Fruit fly (Drosophila melanogaster) whole organism, embryonic: Measurements from ENCODE around the gene Jhbp11.

Experiments used
- Ada2b ChIP-seq: fragments of 200-800 bp; sonication (Bioruptor generic); IDR thresholded peaks from 2 replicates; pipeline ENCODE4 v1.3.6; 2022; ENCODE audit warnings: missing biosample characterization, missing genetic modification characterization
- Adf1 ChIP-seq: fragments of 200-800 bp; sonication (Bioruptor generic); IDR thresholded peaks from 2 replicates; pipeline ENCODE4 v1.3.6; 2022; ENCODE audit warnings: missing biosample characterization, missing genetic modification characterization
- CG10147 ChIP-seq: fragments of 200-800 bp; sonication (Bioruptor generic); optimal IDR thresholded peaks from 2 replicates; lab custom pipeline; 2019; ENCODE audit warnings: missing biosample characterization, mild to moderate bottlenecking, missing genetic modification characterization, moderate library complexity
- CG10366 ChIP-seq: fragments of 200-800 bp; sonication (Bioruptor generic); IDR thresholded peaks from 2 replicates; pipeline ENCODE4 v1.3.6; 2022; ENCODE audit warnings: missing biosample characterization, missing genetic modification characterization
- CG10462 ChIP-seq: fragments of 200-800 bp; sonication (Bioruptor generic); optimal IDR thresholded peaks from 2 replicates; lab custom pipeline; 2016; ENCODE audit warnings: missing biosample characterization, missing genetic modification characterization
- CG11085 ChIP-seq: fragments of 200-800 bp; sonication (Bioruptor generic); IDR thresholded peaks from 2 replicates; pipeline ENCODE4 v1.3.6; 2022; ENCODE audit warnings: missing biosample characterization, missing genetic modification characterization
- CG12071 ChIP-seq: fragments of 200-800 bp; sonication (Bioruptor generic); optimal IDR thresholded peaks from 3 replicates; lab custom pipeline; 2018; ENCODE audit warnings: missing biosample characterization, mild to moderate bottlenecking, missing genetic modification characterization
- CG13287 ChIP-seq: fragments of 200-800 bp; sonication (Bioruptor generic); IDR thresholded peaks from 2 replicates; pipeline ENCODE4 v1.3.6; 2022; ENCODE audit warnings: missing biosample characterization, missing genetic modification characterization; ENCODE audit not compliant: partially characterized antibody
- CG14441 ChIP-seq: fragments of 200-800 bp; sonication (Bioruptor generic); IDR thresholded peaks from 2 replicates; pipeline ENCODE4 v1.3.6; 2022; ENCODE audit warnings: missing biosample characterization, missing genetic modification characterization
- CG16813 ChIP-seq: fragments of 200-800 bp; sonication (Bioruptor generic); IDR thresholded peaks from 3 replicates; pipeline ENCODE4 v1.3.6; 2022; ENCODE audit warnings: missing biosample characterization, missing genetic modification characterization; ENCODE audit not compliant: partially characterized antibody
- CG17385 ChIP-seq: fragments of 200-800 bp; sonication (Bioruptor generic); optimal IDR thresholded peaks from 3 replicates; lab custom pipeline; 2018; ENCODE audit warnings: missing biosample characterization, mild to moderate bottlenecking, missing genetic modification characterization
- CG17802 ChIP-seq: fragments of 200-800 bp; sonication (Bioruptor generic); optimal IDR thresholded peaks from 2 replicates; lab custom pipeline; 2018; ENCODE audit warnings: missing biosample characterization, mild to moderate bottlenecking, missing genetic modification characterization, moderate library complexity
- CG18262 ChIP-seq: fragments of 200-800 bp; optimal IDR thresholded peaks from 3 replicates; lab custom pipeline; 2019; ENCODE audit warnings: missing biosample characterization, mild to moderate bottlenecking, missing genetic modification characterization, moderate library complexity
- CG18764 ChIP-seq: fragments of 200-800 bp; sonication (Bioruptor generic); optimal IDR thresholded peaks from 3 replicates; lab custom pipeline; 2016; ENCODE audit warnings: missing biosample characterization, missing genetic modification characterization
- CG6175 ChIP-seq: fragments of 200-800 bp; sonication (Bioruptor generic); IDR thresholded peaks from 3 replicates; pipeline ENCODE4 v1.3.6; 2022; ENCODE audit warnings: missing biosample characterization, missing genetic modification characterization
- CG6765 ChIP-seq: fragments of 200-800 bp; sonication (Bioruptor generic); optimal IDR thresholded peaks from 3 replicates; lab custom pipeline; 2017; ENCODE audit warnings: missing biosample characterization, mild to moderate bottlenecking, missing genetic modification characterization
- CG8281 ChIP-seq: fragments of 200-800 bp; sonication (Bioruptor generic); optimal IDR thresholded peaks from 2 replicates; lab custom pipeline; 2018; ENCODE audit warnings: missing biosample characterization, mild to moderate bottlenecking, missing genetic modification characterization, moderate library complexity
- CG8944 ChIP-seq: fragments of 200-800 bp; sonication (Bioruptor generic); optimal IDR thresholded peaks from 3 replicates; lab custom pipeline; 2016; ENCODE audit warnings: missing biosample characterization, missing genetic modification characterization
- CG9932 ChIP-seq: fragments of 200-800 bp; sonication (Bioruptor generic); IDR thresholded peaks from 2 replicates; pipeline ENCODE4 v1.3.6; 2022; ENCODE audit warnings: missing biosample characterization, missing genetic modification characterization
- D19A ChIP-seq: fragments of 200-800 bp; optimal IDR thresholded peaks from 3 replicates; lab custom pipeline; 2019; ENCODE audit warnings: missing biosample characterization, mild to moderate bottlenecking, missing genetic modification characterization, moderate library complexity
- Doc2 ChIP-seq: fragments of 200-800 bp; sonication (Bioruptor generic); IDR thresholded peaks from 2 replicates; pipeline ENCODE4 v1.3.6; 2022; ENCODE audit warnings: missing biosample characterization, missing genetic modification characterization
- Dp ChIP-seq: fragments of 200-800 bp; sonication (Bioruptor generic); optimal IDR thresholded peaks from 2 replicates; lab custom pipeline; 2018; ENCODE audit warnings: missing biosample characterization, mild to moderate bottlenecking, missing genetic modification characterization, moderate library complexity
- Elba2 ChIP-seq: fragments of 200-800 bp; sonication (Bioruptor generic); optimal IDR thresholded peaks from 3 replicates; lab custom pipeline; 2016; ENCODE audit warnings: missing biosample characterization, missing genetic modification characterization
- Gsc ChIP-seq: fragments of 200-800 bp; sonication (Bioruptor generic); IDR thresholded peaks from 2 replicates; pipeline ENCODE4 v1.3.6; 2022; ENCODE audit warnings: missing biosample characterization, missing genetic modification characterization
- H15 ChIP-seq: fragments of 200-800 bp; sonication (Bioruptor generic); IDR thresholded peaks from 3 replicates; pipeline ENCODE4 v1.3.6; 2022; ENCODE audit warnings: missing biosample characterization, missing genetic modification characterization
- Neu2 ChIP-seq: fragments of 200-800 bp; sonication (Bioruptor generic); optimal IDR thresholded peaks from 3 replicates; lab custom pipeline; 2016; ENCODE audit warnings: missing biosample characterization, missing genetic modification characterization, borderline replicate concordance
- NfI ChIP-seq: fragments of 200-800 bp; sonication (Bioruptor generic); optimal IDR thresholded peaks from 3 replicates; lab custom pipeline; 2018; ENCODE audit warnings: missing biosample characterization, mild to moderate bottlenecking, missing genetic modification characterization, moderate library complexity
- Ravus ChIP-seq: fragments of 200-800 bp; sonication (Bioruptor generic); IDR thresholded peaks from 2 replicates; pipeline ENCODE4 v1.3.6; 2022; ENCODE audit warnings: missing biosample characterization, missing genetic modification characterization
- Sox102F ChIP-seq: fragments of 200-800 bp; sonication (Bioruptor generic); optimal IDR thresholded peaks from 2 replicates; lab custom pipeline; 2018; ENCODE audit warnings: missing biosample characterization, mild to moderate bottlenecking, missing genetic modification characterization, moderate library complexity
- Ssrp ChIP-seq: fragments of 200-800 bp; sonication (Bioruptor generic); optimal IDR thresholded peaks from 2 replicates; lab custom pipeline; 2018; ENCODE audit warnings: missing biosample characterization, mild to moderate bottlenecking, missing genetic modification characterization, moderate library complexity
- YL-1 ChIP-seq: fragments of 200-800 bp; sonication (Bioruptor generic); optimal IDR thresholded peaks from 3 replicates; lab custom pipeline; 2017; ENCODE audit warnings: missing biosample characterization, mild to moderate bottlenecking, missing genetic modification characterization
- ase ChIP-seq: fragments of 200-800 bp; sonication (Bioruptor generic); IDR thresholded peaks from 3 replicates; pipeline ENCODE4 v1.3.6; 2022; ENCODE audit warnings: missing biosample characterization, missing genetic modification characterization
- bbx ChIP-seq: fragments of 200-800 bp; sonication (Bioruptor generic); IDR thresholded peaks from 2 replicates; pipeline ENCODE4 v1.3.6; 2022; ENCODE audit warnings: missing biosample characterization, missing genetic modification characterization; ENCODE audit not compliant: partially characterized antibody
- cas ChIP-seq: fragments of 200-800 bp; sonication (Bioruptor generic); IDR thresholded peaks from 2 replicates; pipeline ENCODE4 v1.3.6; 2022; ENCODE audit warnings: missing biosample characterization, missing genetic modification characterization
- chinmo ChIP-seq: fragments of 200-800 bp; sonication (Bioruptor generic); IDR thresholded peaks from 4 replicates; pipeline ENCODE4 v1.3.6; 2022; ENCODE audit warnings: missing biosample characterization, missing genetic modification characterization; ENCODE audit not compliant: partially characterized antibody
- dan ChIP-seq: fragments of 200-800 bp; sonication (Bioruptor generic); IDR thresholded peaks from 2 replicates; pipeline ENCODE4 v1.3.6; 2022; ENCODE audit warnings: missing biosample characterization, missing genetic modification characterization
- gem ChIP-seq: fragments of 200-800 bp; sonication (Bioruptor generic); optimal IDR thresholded peaks from 2 replicates; lab custom pipeline; 2019; ENCODE audit warnings: missing biosample characterization, mild to moderate bottlenecking, missing genetic modification characterization, moderate library complexity
- hkb ChIP-seq, 2 experiments: fragments of 200-800 bp in 1 of 2; fragments of >200 bp in 1 of 2; sonication (Bioruptor generic) in 1 of 2; IDR thresholded peaks in 1 of 2; optimal IDR thresholded peaks in 1 of 2; 2 replicates each; pipeline versions ENCODE4 v1.3.6 to Lab custom; 2017 to 2022; ENCODE audit warnings: missing biosample characterization in 1 of 2, missing genetic modification characterization in 1 of 2
- jumu ChIP-seq: fragments of 200-800 bp; sonication (Bioruptor generic); optimal IDR thresholded peaks from 3 replicates; lab custom pipeline; 2016; ENCODE audit warnings: missing biosample characterization, missing genetic modification characterization
- lab ChIP-seq: fragments of 200-800 bp; sonication (Bioruptor generic); optimal IDR thresholded peaks from 3 replicates; lab custom pipeline; 2017; ENCODE audit warnings: missing biosample characterization, missing genetic modification characterization, mild to moderate bottlenecking, moderate library complexity, missing genetic modification reagents
- psq ChIP-seq: fragments of 200-800 bp; sonication (Bioruptor generic); optimal IDR thresholded peaks from 2 replicates; lab custom pipeline; 2017; ENCODE audit warnings: missing biosample characterization, missing genetic modification characterization
- row ChIP-seq: fragments of 200-800 bp; sonication (Bioruptor generic); IDR thresholded peaks from 3 replicates; pipeline ENCODE4 v1.3.6; 2022; ENCODE audit warnings: missing biosample characterization, missing genetic modification characterization
- seq ChIP-seq: fragments of 200-800 bp; sonication (Bioruptor generic); IDR thresholded peaks from 2 replicates; pipeline ENCODE4 v1.3.6; 2022; ENCODE audit warnings: missing biosample characterization, missing genetic modification characterization
- shn ChIP-seq: fragments of 200-800 bp; sonication (Bioruptor generic); optimal IDR thresholded peaks from 3 replicates; lab custom pipeline; 2016; ENCODE audit warnings: missing biosample characterization, missing genetic modification characterization
- slbo ChIP-seq: fragments of 200-800 bp; sonication (Bioruptor generic); IDR thresholded peaks from 2 replicates; pipeline ENCODE4 v1.3.6; 2022; ENCODE audit warnings: missing biosample characterization, missing genetic modification characterization
- ttk ChIP-seq: fragments of 200-800 bp; sonication (Bioruptor generic); IDR thresholded peaks from 2 replicates; pipeline ENCODE4 v2.1.2; 2022; ENCODE audit warnings: missing biosample characterization, missing genetic modification characterization
- vnd ChIP-seq: fragments of 200-800 bp; sonication (Bioruptor generic); IDR thresholded peaks from 3 replicates; pipeline ENCODE4 v1.3.6; 2022; ENCODE audit warnings: missing biosample characterization, missing genetic modification characterization; ENCODE audit not compliant: partially characterized antibody
- vvl ChIP-seq: fragments of 200-800 bp; sonication (Bioruptor generic); IDR thresholded peaks from 2 replicates; pipeline ENCODE4 v1.3.6; 2022; ENCODE audit warnings: missing biosample characterization, missing genetic modification characterization
- zen ChIP-seq: fragments of 200-800 bp; sonication (Bioruptor generic); optimal IDR thresholded peaks from 3 replicates; lab custom pipeline; 2018; ENCODE audit warnings: missing biosample characterization, mild to moderate bottlenecking, missing genetic modification characterization, moderate library complexity

Gene Jhbp11

DNA sequence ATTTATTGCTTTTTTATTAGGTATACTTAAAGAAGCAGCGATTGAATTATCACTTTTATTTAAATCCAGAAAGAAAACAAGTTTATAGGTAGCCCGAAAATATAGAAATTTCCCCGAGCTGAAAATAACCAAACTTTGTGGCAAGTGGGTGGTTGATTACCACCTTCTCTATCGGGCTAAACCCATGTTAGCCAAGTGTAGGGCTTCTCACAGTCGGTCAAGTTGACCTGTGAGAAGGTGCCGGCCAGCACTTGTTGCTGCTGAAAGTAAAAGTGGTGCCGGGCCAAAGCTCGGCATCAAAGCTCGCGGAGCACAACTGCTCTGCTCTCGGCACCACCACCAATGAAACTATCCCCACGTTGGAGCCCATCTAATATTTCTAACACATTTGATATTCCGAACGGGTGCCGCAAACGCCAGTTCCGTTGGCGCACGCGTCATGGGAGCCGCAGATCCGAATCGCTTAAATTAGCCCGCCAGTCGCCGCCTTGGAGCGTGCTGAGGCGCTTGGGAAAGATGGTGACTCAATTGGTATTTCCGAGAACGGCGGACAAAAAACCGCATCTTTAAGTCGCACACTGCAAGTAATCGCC is 30.0 kb upstream of the Jhbp11 start (continued):
- no peak for TF ChIP-seq hkb (optimal IDR thresholded peaks at IDR 0.05; lab: Kevin White, UChicago)
- peak; percentile 15; the same call in 1 of the 2 replicates for TF ChIP-seq hkb (GFP tag; IDR thresholded peaks at IDR 0.05; lab: Robert Waterston, UW)
- TF ChIP-seq seq (GFP tag; lab: Robert Waterston, UW) = no peak
- TF ChIP-seq lab (GFP tag; lab: Kevin White, UChicago) = no peak
- no peak for TF ChIP-seq H15 (GFP tag; lab: Robert Waterston, UW)
- no peak for TF ChIP-seq Elba2 (GFP tag; lab: Kevin White, UChicago)
- TF ChIP-seq Neu2 (GFP tag; lab: Kevin White, UChicago) = no peak
- TF ChIP-seq Gsc = no peak
- TF ChIP-seq Adf1 (GFP tag; lab: Robert Waterston, UW) = no peak
- no peak for TF ChIP-seq CG8944 (GFP tag; lab: Kevin White, UChicago)
- peak; percentile 1 for TF ChIP-seq NfI (GFP tag; lab: Kevin White, UChicago)
- no peak for TF ChIP-seq jumu (GFP tag; lab: Kevin White, UChicago)
- TF ChIP-seq Ssrp (tag; lab: Kevin White, UChicago) = no peak
- no peak for TF ChIP-seq zen (tag; lab: Kevin White, UChicago)
- no peak for TF ChIP-seq psq (GFP tag; lab: Kevin White, UChicago)
- no peak for TF ChIP-seq Ravus (GFP tag; lab: Robert Waterston, UW)
- TF ChIP-seq CG17802 (tag; lab: Kevin White, UChicago) = no peak
- TF ChIP-seq CG8281 (tag; lab: Kevin White, UChicago) = no peak
- no peak for TF ChIP-seq Ada2b (GFP tag; lab: Robert Waterston, UW)
- TF ChIP-seq row (GFP tag; lab: Robert Waterston, UW) = no peak; the same call in 2 of the 3 replicates
- TF ChIP-seq CG17385 = peak; percentile 1
- TF ChIP-seq cas (GFP tag; lab: Robert Waterston, UW) = no peak
- TF ChIP-seq CG18764 (GFP tag; lab: Kevin White, UChicago) = no peak
- peak; percentile 14 for TF ChIP-seq gem
- TF ChIP-seq vvl (GFP tag; lab: Robert Waterston, UW) = peak; percentile 58; the same call in 1 of the 2 replicates
- peak; percentile 36; the same call in 1 of the 3 replicates for TF ChIP-seq CG6175
- peak; percentile 31; the same call in 1 of the 2 replicates for TF ChIP-seq CG14441
- no peak for TF ChIP-seq CG10147 (GFP tag; lab: Kevin White, UChicago)
- TF ChIP-seq dan (GFP tag; lab: Robert Waterston, UW) = no peak
- TF ChIP-seq ase = 0 out of 3 replicates have a peak, but pooled peaks have one; percentile 31
- no peak for TF ChIP-seq CG18262
- TF ChIP-seq chinmo = 0 out of 4 replicates have a peak, but pooled peaks have one; percentile 71
- TF ChIP-seq bbx (GFP tag; lab: Robert Waterston, UW) = no peak
- no peak for TF ChIP-seq CG10462 (GFP tag; lab: Kevin White, UChicago)
- TF ChIP-seq CG12071 = no peak
- 0 out of 2 replicates have a peak, but pooled peaks have one; percentile 6 for TF ChIP-seq CG11085 (GFP tag; lab: Robert Waterston, UW)
- TF ChIP-seq CG10366 (GFP tag; lab: Robert Waterston, UW) = peak; percentile 30; the same call in 1 of the 2 replicates
- TF ChIP-seq Doc2 (GFP tag; lab: Robert Waterston, UW) = no peak
- TF ChIP-seq YL-1 (GFP tag; lab: Kevin White, UChicago) = no peak
- TF ChIP-seq D19A = no peak
- no peak for TF ChIP-seq vnd (GFP tag; lab: Robert Waterston, UW)
- TF ChIP-seq shn (GFP tag; lab: Kevin White, UChicago) = peak; percentile 20
- TF ChIP-seq slbo (GFP tag; lab: Robert Waterston, UW) = peak; percentile 32; the same call in 1 of the 2 replicates
- TF ChIP-seq CG9932 (GFP tag; lab: Robert Waterston, UW) = no peak
- TF ChIP-seq CG6765 (GFP tag; lab: Kevin White, UChicago) = no peak
- no peak for TF ChIP-seq Dp (GFP tag; lab: Kevin White, UChicago)
- peak; percentile 24 for TF ChIP-seq Sox102F (GFP tag; lab: Kevin White, UChicago)
- 0 out of 3 replicates have a peak, but pooled peaks have one; percentile 26 for TF ChIP-seq CG16813
- TF ChIP-seq CG13287 = no peak
- TF ChIP-seq ttk = 0 out of 2 replicates have a peak, but pooled peaks have one; percentile 20
